Worm (Caenorhabditis elegans) whole organism, L4/young adult: ENCODE data around the gene nep-10.

Experiments used
- W03F9.2 ChIP-seq: fragments of 150-350 bp; optimal IDR thresholded peaks from 2 replicates; lab custom pipeline; 2014; ENCODE audit warnings: missing biosample characterization, missing genetic modification characterization
- dao-5 ChIP-seq: sonication (generic microtip); optimal IDR thresholded peaks from 2 replicates; lab custom pipeline; 2016; ENCODE audit warnings: missing genotype, missing genetic modification characterization, moderate library complexity, missing compliant biosample characterization
- him-1 ChIP-seq: sonication (generic microtip); optimal IDR thresholded peaks from 2 replicates; lab custom pipeline; 2016; ENCODE audit warnings: missing genotype, missing genetic modification reagents, missing genetic modification characterization, missing compliant biosample characterization

The nep-10 gene

DNA sequence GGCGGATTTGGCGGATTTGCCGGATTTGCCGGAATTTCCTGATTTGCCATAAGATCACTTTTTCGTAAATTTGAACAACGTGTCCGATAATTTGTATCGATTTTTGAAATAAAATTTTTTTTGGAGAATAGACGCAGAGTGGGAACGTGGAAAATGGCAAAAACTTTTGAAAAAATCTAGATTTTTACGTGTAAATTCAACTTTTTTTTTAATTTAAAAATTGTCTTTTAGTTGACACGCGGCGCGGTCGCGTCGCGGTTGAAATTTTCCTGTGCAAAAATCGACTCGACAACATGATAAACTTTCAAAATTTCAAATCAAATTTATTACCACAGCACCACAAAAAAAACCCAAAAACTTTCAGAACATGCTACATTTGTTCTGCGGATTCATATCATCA is 7.3 kb downstream of the nep-10 start, which contains the start of gene nep-20:
Gene nep-20 (minus strand): TSS at position 101 of the 400 bp plus-strand sequence.
- TF ChIP-seq him-1 (tag; lab: Kevin White, UChicago) (no peak), dao-5 (tag; lab: Kevin White, UChicago) (no peak), W03F9.2 (tag; lab: Kevin White, UChicago) (no peak)

- TF ChIP-seq dao-5 (tag; lab: Kevin White, UChicago) (no peak), him-1 (tag; lab: Kevin White, UChicago) (no peak), W03F9.2 (tag; lab: Kevin White, UChicago) (no peak)
Measured at ce11 chrII:3387503-3387902, 15.3 kb downstream of the nep-10 start, which contains the start of gene T06D4.6. TSS of gene T06D4.6 (minus strand) at chrII:3387603.

DNA sequence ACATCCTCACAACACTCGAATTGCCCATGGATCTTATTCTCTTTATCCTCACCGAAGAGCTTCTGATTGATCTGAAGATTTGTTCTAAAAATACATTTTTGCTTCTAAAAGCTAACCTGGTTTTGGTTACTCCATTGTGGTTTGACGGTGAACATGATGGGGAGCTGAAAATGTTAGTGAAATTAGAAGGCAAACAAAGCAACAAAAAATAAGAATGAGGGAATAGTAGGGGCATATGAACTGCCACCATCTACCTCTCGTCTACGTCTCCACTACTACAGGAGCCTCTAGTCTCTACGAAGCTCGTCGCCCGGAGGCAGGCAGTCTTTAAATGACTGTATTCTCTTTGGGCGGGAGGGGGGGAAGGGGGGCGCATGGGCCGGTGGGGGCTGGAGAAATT is 17.0 kb downstream of the nep-10 start, which contains the start of gene T06D4.2:
Gene T06D4.2 (minus strand): TSS at position 170 of the 400 bp plus-strand sequence.
- no peak for TF ChIP-seq him-1 (tag; lab: Kevin White, UChicago)
- TF ChIP-seq dao-5 (tag; lab: Kevin White, UChicago), result no peak
- TF ChIP-seq W03F9.2 (tag; lab: Kevin White, UChicago), result no peak

DNA sequence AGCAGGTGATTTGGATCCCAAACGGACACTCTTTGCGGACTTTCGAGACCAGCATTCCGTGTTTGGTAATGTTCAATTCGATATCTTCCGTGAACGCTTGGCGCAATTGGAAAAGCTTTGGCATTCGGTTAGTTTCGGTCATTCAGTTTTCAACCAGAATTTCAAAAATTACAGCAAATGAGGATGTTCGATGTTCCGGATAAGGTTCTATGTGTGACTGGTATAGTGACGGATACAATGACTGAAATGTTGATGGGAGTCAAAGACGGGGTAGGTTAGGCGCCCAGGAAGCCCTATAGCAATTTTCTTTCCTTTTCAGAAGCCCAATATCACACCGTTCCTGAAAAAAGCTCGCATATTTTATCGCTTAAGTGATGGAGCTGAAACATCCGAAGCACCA is 19.6 kb downstream of the nep-10 start:
- TF ChIP-seq W03F9.2 (tag; lab: Kevin White, UChicago) (no peak), him-1 (tag; lab: Kevin White, UChicago) (no peak), dao-5 (tag; lab: Kevin White, UChicago) (no peak)

- TF ChIP-seq him-1 (tag; lab: Kevin White, UChicago), result no peak
- TF ChIP-seq W03F9.2 (tag; lab: Kevin White, UChicago), result no peak
- no peak for TF ChIP-seq dao-5 (tag; lab: Kevin White, UChicago)
Measured at ce11 chrII:3381510-3381909, 21.2 kb downstream of the nep-10 start, which contains the start of gene T06D4.1. TSS of gene T06D4.1 (plus strand) at chrII:3381830.

- TF ChIP-seq dao-5 (tag; lab: Kevin White, UChicago) (no peak), him-1 (tag; lab: Kevin White, UChicago) (no peak), W03F9.2 (tag; lab: Kevin White, UChicago) (no peak)
Measured at ce11 chrII:3378275-3378674, 24.5 kb downstream of the nep-10 start, which contains the start of gene Y49F6C.2. TSS of gene Y49F6C.2 (plus strand) at chrII:3378575.

ce11 chrII:3376789-3377188 is 26.0 kb downstream of the nep-10 start, which contains the start of gene bath-9:
TSS of gene bath-9 (plus strand) at chrII:3377089.
- TF ChIP-seq dao-5 (tag; lab: Kevin White, UChicago) (no peak), him-1 (tag; lab: Kevin White, UChicago) (no peak), W03F9.2 (tag; lab: Kevin White, UChicago) (no peak)

ce11 chrII:3375302-3375701 is 27.5 kb downstream of the nep-10 start:
- TF ChIP-seq W03F9.2 (tag; lab: Kevin White, UChicago) (no peak), him-1 (tag; lab: Kevin White, UChicago) (no peak), dao-5 (tag; lab: Kevin White, UChicago) (no peak)

- TF ChIP-seq him-1 (tag; lab: Kevin White, UChicago) (no peak), W03F9.2 (tag; lab: Kevin White, UChicago) (no peak), dao-5 (tag; lab: Kevin White, UChicago) (no peak)
Measured at ce11 chrII:3374779-3375178, 28.0 kb downstream of the nep-10 start, which contains the start of gene bath-10. TSS of gene bath-10 (plus strand) at chrII:3375079.

DNA sequence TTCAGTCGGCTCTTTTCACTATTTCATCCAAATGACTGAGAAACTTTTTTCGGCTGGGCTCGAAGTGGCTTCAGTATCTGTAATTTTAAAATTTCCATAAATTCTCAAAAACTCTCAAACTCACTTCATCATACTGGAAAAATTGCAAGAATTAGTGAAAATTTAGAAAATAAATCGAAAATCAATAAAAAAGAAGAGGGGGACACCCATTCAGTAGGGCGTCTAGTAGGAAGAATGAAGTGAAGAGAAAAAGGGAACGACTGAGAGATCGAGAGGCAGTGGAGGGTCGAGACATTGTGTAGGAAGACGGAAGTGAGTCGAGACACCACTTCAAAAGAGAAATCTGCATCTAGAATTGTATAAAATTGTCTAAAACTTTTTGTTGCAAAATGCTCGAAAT is 28.9 kb downstream of the nep-10 start:
- TF ChIP-seq him-1 (tag; lab: Kevin White, UChicago), result no peak
- no peak for TF ChIP-seq dao-5 (tag; lab: Kevin White, UChicago)
- TF ChIP-seq W03F9.2 (tag; lab: Kevin White, UChicago), result no peak

- no peak for TF ChIP-seq dao-5 (tag; lab: Kevin White, UChicago)
- no peak for TF ChIP-seq W03F9.2 (tag; lab: Kevin White, UChicago)
- TF ChIP-seq him-1 (tag; lab: Kevin White, UChicago), result no peak
Measured at ce11 chrII:3371010-3371409, 31.7 kb downstream of the nep-10 start, which contains the start of gene bath-23. TSS of gene bath-23 (plus strand) at chrII:3371310.

DNA sequence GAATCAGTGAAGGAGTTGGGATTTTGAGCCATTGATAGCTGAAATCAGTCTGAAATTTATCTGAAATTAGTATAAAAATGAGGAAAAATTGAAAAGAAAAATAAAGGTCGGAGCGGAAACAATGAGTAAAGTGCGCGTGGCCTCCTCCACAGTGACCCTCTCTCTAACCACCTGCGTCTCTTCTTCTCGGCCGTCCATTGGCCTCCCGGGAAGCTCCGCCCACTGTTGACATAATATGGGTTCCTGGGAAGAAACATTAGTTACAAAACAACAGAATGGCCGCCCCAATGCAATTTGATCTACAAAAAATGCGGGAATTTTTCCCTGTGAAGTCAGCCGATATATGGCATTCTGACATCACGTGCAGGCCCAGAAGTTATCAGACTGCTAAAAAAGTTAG is 32.7 kb downstream of the nep-10 start, which contains the start of gene Y49F6C.8:
Gene Y49F6C.8 (minus strand): TSS at position 51 of the 400 bp plus-strand sequence.
- TF ChIP-seq dao-5 (tag; lab: Kevin White, UChicago) (no peak), W03F9.2 (tag; lab: Kevin White, UChicago) (no peak), him-1 (tag; lab: Kevin White, UChicago) (no peak)

ce11 chrII:3368097-3368496 is 34.7 kb downstream of the nep-10 start, which contains the start of gene Y49F6C.7:
TSS of gene Y49F6C.7 (minus strand) at chrII:3368197.
- TF ChIP-seq him-1 (tag; lab: Kevin White, UChicago) (no peak), W03F9.2 (tag; lab: Kevin White, UChicago) (no peak), dao-5 (tag; lab: Kevin White, UChicago) (no peak)

ce11 chrII:3367100-3367499 is 35.7 kb downstream of the nep-10 start, which contains the start of gene Y49F6C.6:
TSS of gene Y49F6C.6 (minus strand) at chrII:3367200.
- TF ChIP-seq dao-5 (tag; lab: Kevin White, UChicago), result no peak
- no peak for TF ChIP-seq him-1 (tag; lab: Kevin White, UChicago)
- TF ChIP-seq W03F9.2 (tag; lab: Kevin White, UChicago), result no peak
